Fruit fly (Drosophila melanogaster): ENCODE measurements around the gene CG14957.

Gene CG14957

DNA sequence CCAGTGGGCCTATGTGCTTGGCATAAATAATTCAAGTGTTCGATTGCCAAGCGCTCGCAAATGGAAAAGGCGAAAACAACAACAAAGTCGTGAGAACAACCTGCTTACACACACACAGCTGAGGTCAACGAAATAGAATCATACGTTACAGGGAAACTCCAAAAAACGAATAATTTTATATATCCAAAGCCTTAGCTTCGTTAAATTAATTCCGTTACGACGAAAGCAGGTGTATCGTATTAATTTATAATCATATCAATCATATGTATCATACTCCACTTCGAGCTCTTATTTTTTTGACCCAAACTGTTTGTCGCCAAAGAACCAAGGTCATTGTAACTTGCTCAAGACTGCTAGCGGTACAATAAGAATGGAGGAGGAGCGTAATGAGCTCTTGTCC is 7.9 kb upstream of the CG14957 start (continued):
- TF ChIP-seq peb (GFP tag; IDR thresholded peaks at IDR 0.05) (peak; percentile 70), Trl (optimal IDR thresholded peaks at IDR 0.05) (no peak), Trl (GFP tag; optimal IDR thresholded peaks at IDR 0.05) (peak; percentile 89), CG4617 (GFP tag; optimal IDR thresholded peaks at IDR 0.05; ENCODE audit: borderline replicate concordance) (no peak), amos (GFP tag; IDR thresholded peaks at IDR 0.05; ENCODE audit: partially characterized antibody) (no peak), CG4328 (GFP tag; optimal IDR thresholded peaks at IDR 0.05) (peak; percentile 48), Hr51 (GFP tag; optimal IDR thresholded peaks at IDR 0.05) (peak; percentile 67 to 87), CG10543 (GFP tag; optimal IDR thresholded peaks at IDR 0.05) (peak; percentile 26), CG11504 (tag; optimal IDR thresholded peaks at IDR 0.05) (no peak), repo (GFP tag; optimal IDR thresholded peaks at IDR 0.05) (peak; percentile 80), CG5245 (GFP tag; optimal IDR thresholded peaks at IDR 0.05) (peak; percentile 84), zfh2 (GFP tag; optimal IDR thresholded peaks at IDR 0.05) (peak; percentile 74), CG2202 (tag; optimal IDR thresholded peaks at IDR 0.05) (peak; percentile 74), Dbx (GFP tag; IDR thresholded peaks at IDR 0.05) (peak; percentile 84), CG5953 (GFP tag; IDR thresholded peaks at IDR 0.05) (peak; percentile 29; the same call in 1 of the 2 replicates), CG31224 (GFP tag; IDR thresholded peaks at IDR 0.05) (peak; percentile 82), Eip74EF (GFP tag; optimal IDR thresholded peaks at IDR 0.05) (no peak), Dp (GFP tag; optimal IDR thresholded peaks at IDR 0.05) (no peak), zen (tag; optimal IDR thresholded peaks at IDR 0.05) (peak; percentile 68), HLH3B (GFP tag; IDR thresholded peaks at IDR 0.05) (peak; percentile 86), Neu2 (GFP tag; optimal IDR thresholded peaks at IDR 0.05; ENCODE audit: borderline replicate concordance) (no peak), so (GFP tag; IDR thresholded peaks at IDR 0.05) (peak; percentile 70; the same call in 2 of the 3 replicates), CG16779 (GFP tag; IDR thresholded peaks at IDR 0.05) (peak; percentile 90), CG11560 (tag; IDR thresholded peaks at IDR 0.05) (peak; percentile 70; the same call in 2 of the 3 replicates), CG2129 (GFP tag; IDR thresholded peaks at IDR 0.05; ENCODE audit: partially characterized antibody) (no peak), CG12155 (GFP tag; optimal IDR thresholded peaks at IDR 0.05) (peak; percentile 76), jing (GFP tag; optimal IDR thresholded peaks at IDR 0.05) (peak; percentile 54), CG33213 (GFP tag; optimal IDR thresholded peaks at IDR 0.05) (peak; percentile 80), BtbVII (GFP tag; optimal IDR thresholded peaks at IDR 0.05) (peak; percentile 92), CG33557 (GFP tag; optimal IDR thresholded peaks at IDR 0.05) (peak; percentile 62), ab (GFP tag; optimal IDR thresholded peaks at IDR 0.05) (peak; percentile 46), Hr39 (optimal IDR thresholded peaks at IDR 0.05) (no peak), CG32767 (GFP tag; IDR thresholded peaks at IDR 0.05) (peak; percentile 63), Ravus (GFP tag; IDR thresholded peaks at IDR 0.05) (peak; percentile 53), Hand (GFP tag; optimal IDR thresholded peaks at IDR 0.05) (peak; percentile 64), Deaf1 (tag; optimal IDR thresholded peaks at IDR 0.05) (no peak), CG12744 (GFP tag; optimal IDR thresholded peaks at IDR 0.05) (peak; percentile 80), CG17568 (GFP tag; optimal IDR thresholded peaks at IDR 0.05) (no peak), nau (GFP tag; optimal IDR thresholded peaks at IDR 0.05) (no peak), CG8281 (tag; optimal IDR thresholded peaks at IDR 0.05) (peak; percentile 73), Oli (tag; optimal IDR thresholded peaks at IDR 0.05) (peak; percentile 87), Chrac-16 (GFP tag; optimal IDR thresholded peaks at IDR 0.05) (peak; percentile 81), CG8388 (GFP tag; optimal IDR thresholded peaks at IDR 0.05) (peak; percentile 84), gt (GFP tag; IDR thresholded peaks at IDR 0.05) (0 out of 2 replicates have a peak, but pooled peaks have one; percentile 38), CG4820 (GFP tag; optimal IDR thresholded peaks at IDR 0.05) (peak; percentile 87), Nf-YB (GFP tag; optimal IDR thresholded peaks at IDR 0.05) (peak; percentile 69), Bteb2 (GFP tag; optimal IDR thresholded peaks at IDR 0.05) (peak; percentile 81), CG7745 (tag; optimal IDR thresholded peaks at IDR 0.05) (no peak), CG1832 (GFP tag; optimal IDR thresholded peaks at IDR 0.05) (no peak), sc (optimal IDR thresholded peaks at IDR 0.05) (no peak), sc (GFP tag; optimal IDR thresholded peaks at IDR 0.05) (peak; percentile 50)

Data from whole organism, embryonic.